Worm (Caenorhabditis elegans) whole organism, midembryonic: Measurements from ENCODE around the gene srz-24.

Source experiments
- T22C8.4 ChIP-seq: fragments of 200-800 bp; sonication (Bioruptor generic); IDR thresholded peaks from 2 replicates; pipeline ENCODE4 v1.3.6; 2022; ENCODE audit warnings: missing genetic modification characterization, missing compliant biosample characterization
- cog-1 ChIP-seq: sonication (generic microtip); optimal IDR thresholded peaks from 2 replicates; lab custom pipeline; 2016; ENCODE audit warnings: missing genetic modification characterization, missing compliant biosample characterization
- flt-1 ChIP-seq: fragments of 200-800 bp; sonication (Bioruptor generic); IDR thresholded peaks from 2 replicates; pipeline ENCODE4 v1.3.6; 2022; ENCODE audit warnings: missing genetic modification characterization, missing compliant biosample characterization
- klf-2 ChIP-seq: fragments of 200-800 bp; sonication (Bioruptor generic); conservative IDR thresholded peaks from 2 replicates; pipeline ENCODE4 v1.3.6; 2022; ENCODE audit warnings: missing genetic modification reagents, missing genetic modification characterization, missing compliant biosample characterization
- med-1 ChIP-seq: sonication (generic microtip); optimal IDR thresholded peaks from 2 replicates; lab custom pipeline; 2017; ENCODE audit warnings: missing genetic modification characterization, mild to moderate bottlenecking, missing compliant biosample characterization, antibody characterized with exemption, missing genetic modification reagents; ENCODE audit not compliant: insufficient read depth
- ref-1 ChIP-seq: fragments of 200-800 bp; sonication (Bioruptor generic); conservative IDR thresholded peaks from 2 replicates; pipeline ENCODE4 v1.3.6; 2022; ENCODE audit warnings: missing genetic modification reagents, missing genetic modification characterization, missing compliant biosample characterization
- tab-1 ChIP-seq: fragments of 200-800 bp; sonication (Bioruptor generic); IDR thresholded peaks from 2 replicates; pipeline ENCODE4 v1.3.6; 2022; ENCODE audit warnings: missing genetic modification characterization, missing compliant biosample characterization
- ztf-23 ChIP-seq: fragments of 200-800 bp; sonication (Bioruptor generic); IDR thresholded peaks from 2 replicates; pipeline ENCODE4 v1.3.6; 2022; ENCODE audit warnings: missing genetic modification reagents, missing genetic modification characterization, missing compliant biosample characterization
- ztf-29 ChIP-seq: fragments of 200-800 bp; sonication (Bioruptor generic); IDR thresholded peaks from 2 replicates; pipeline ENCODE4 v1.3.6; 2022; ENCODE audit warnings: missing genetic modification reagents, missing genetic modification characterization, missing compliant biosample characterization

DNA sequence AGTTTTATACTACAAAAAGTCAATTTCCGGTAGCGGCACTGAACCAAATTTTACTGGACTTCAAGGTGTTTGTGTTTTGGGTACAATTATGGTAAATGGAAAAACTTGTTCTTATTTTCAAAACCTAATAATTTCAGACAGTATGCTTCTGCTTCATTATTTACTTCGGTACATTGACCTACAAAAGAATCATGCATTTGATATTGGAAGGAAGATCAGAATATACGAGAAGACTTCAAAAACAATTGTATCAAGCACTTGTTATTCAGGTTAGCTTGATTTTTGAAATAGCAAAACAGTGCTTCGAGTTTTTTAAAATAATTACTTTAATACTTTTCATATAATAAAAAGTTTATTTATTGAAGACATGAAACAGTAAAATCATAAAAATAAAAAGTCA, 12.2 kb upstream of the srz-24 start:
- no peak for TF ChIP-seq ztf-29
- TF ChIP-seq cog-1 = no peak
- TF ChIP-seq ztf-23 (GFP tag; lab: Robert Waterston, UW) = no peak
- TF ChIP-seq med-1 (GFP tag; lab: Kevin White, UChicago) = no peak
- TF ChIP-seq tab-1 (GFP tag; lab: Robert Waterston, UW) = no peak
- no peak for TF ChIP-seq flt-1 (GFP tag; lab: Robert Waterston, UW)
- no peak for TF ChIP-seq T22C8.4 (GFP tag; lab: Robert Waterston, UW)
- TF ChIP-seq klf-2 (GFP tag; lab: Robert Waterston, UW) = no peak
- TF ChIP-seq ref-1 (GFP tag; lab: Robert Waterston, UW) = no peak
